Worm (Caenorhabditis elegans) whole organism, early embryonic: ENCODE measurements around the gene eol-1.

Source experiments
- B0310.2 ChIP-seq: sonication (generic microtip); optimal IDR thresholded peaks from 2 replicates; lab custom pipeline; 2016; ENCODE audit warnings: mild to moderate bottlenecking, missing genetic modification characterization, missing compliant biosample characterization
- F13C5.2 ChIP-seq: sonication (generic microtip); optimal IDR thresholded peaks from 2 replicates; lab custom pipeline; 2017; ENCODE audit warnings: mild to moderate bottlenecking, missing genetic modification characterization, inconsistent platforms, missing compliant biosample characterization
- aly-1 ChIP-seq: sonication (generic microtip); optimal IDR thresholded peaks from 2 replicates; lab custom pipeline; 2016; ENCODE audit warnings: missing genetic modification characterization, missing compliant biosample characterization
- ama-1 ChIP-seq: fragments of 150-350 bp; optimal IDR thresholded peaks from 2 replicates; lab custom pipeline; 2014
- ceh-13 ChIP-seq: fragments of 200-800 bp; sonication (Bioruptor generic); optimal IDR thresholded peaks from 2 replicates; lab custom pipeline; 2018; ENCODE audit warnings: mild to moderate bottlenecking, missing genetic modification characterization, missing compliant biosample characterization
- ceh-36 ChIP-seq: sonication (generic microtip); optimal IDR thresholded peaks from 2 replicates; lab custom pipeline; 2016; ENCODE audit warnings: missing genetic modification characterization, inconsistent platforms, missing compliant biosample characterization
- ets-7 ChIP-seq: sonication (generic microtip); optimal IDR thresholded peaks from 2 replicates; lab custom pipeline; 2016; ENCODE audit warnings: missing genotype, missing genetic modification characterization, missing compliant biosample characterization
- flt-1 ChIP-seq: fragments of 200-800 bp; sonication (Bioruptor generic); IDR thresholded peaks from 2 replicates; pipeline ENCODE4 v1.3.6; 2022; ENCODE audit warnings: missing genetic modification characterization, missing compliant biosample characterization
- hmbx-1 ChIP-seq: sonication (generic microtip); optimal IDR thresholded peaks from 2 replicates; lab custom pipeline; 2016; ENCODE audit warnings: mild to moderate bottlenecking, missing genetic modification characterization, missing compliant biosample characterization
- hmg-4 ChIP-seq: fragments of 200-800 bp; sonication (Bioruptor generic); optimal IDR thresholded peaks from 2 replicates; lab custom pipeline; 2018; ENCODE audit warnings: mild to moderate bottlenecking, missing genetic modification characterization, missing compliant biosample characterization
- hnd-1 ChIP-seq: sonication (generic microtip); optimal IDR thresholded peaks from 2 replicates; lab custom pipeline; 2016; ENCODE audit warnings: missing genetic modification characterization, missing compliant biosample characterization
- pes-1 ChIP-seq: fragments of 200-800 bp; sonication (Bioruptor generic); IDR thresholded peaks from 2 replicates; pipeline ENCODE4 v1.3.6; 2022; ENCODE audit warnings: missing genetic modification reagents, missing genetic modification characterization, missing compliant biosample characterization
- scrt-1 ChIP-seq: fragments of 200-800 bp; sonication (Bioruptor generic); IDR thresholded peaks from 2 replicates; pipeline ENCODE4 v1.3.6; 2022; ENCODE audit warnings: missing genetic modification characterization, missing compliant biosample characterization
- sea-1 ChIP-seq: fragments of 200-800 bp; sonication (Bioruptor generic); conservative IDR thresholded peaks from 2 replicates; pipeline ENCODE4 v1.3.6; 2022; ENCODE audit warnings: missing genetic modification characterization, missing compliant biosample characterization
- tbx-11 ChIP-seq: fragments of 200-800 bp; sonication (Bioruptor generic); IDR thresholded peaks from 2 replicates; pipeline ENCODE4 v1.3.6; 2022; ENCODE audit warnings: missing genetic modification characterization, missing compliant biosample characterization
- tbx-37 ChIP-seq: fragments of 200-800 bp; sonication (Bioruptor generic); conservative IDR thresholded peaks from 2 replicates; pipeline ENCODE4 v1.3.6; 2022; ENCODE audit warnings: missing genetic modification reagents, missing genetic modification characterization, missing compliant biosample characterization
- tra-4 ChIP-seq: sonication (generic microtip); optimal IDR thresholded peaks from 2 replicates; lab custom pipeline; 2017; ENCODE audit warnings: missing genetic modification characterization, missing compliant biosample characterization

Gene eol-1

ce11 chrV:13980807-13981206 lies at the start of gene eol-1:
TSS of gene eol-1 (minus strand) at chrV:13980907.
- TF ChIP-seq ceh-36 (no peak), scrt-1 (no peak), pes-1 (no peak), flt-1 (no peak), tbx-37 (no peak), tbx-11 (GFP tag; lab: Robert Waterston, UW) (no peak), aly-1 (tag; lab: Kevin White, UChicago) (no peak), ceh-13 (no peak), ama-1 (no peak), ets-7 (tag; lab: Kevin White, UChicago) (no peak), B0310.2 (tag; lab: Kevin White, UChicago) (no peak), sea-1 (GFP tag; lab: Robert Waterston, UW) (no peak), tra-4 (no peak), F13C5.2 (no peak), hmg-4 (GFP tag; lab: Kevin White, UChicago) (no peak)

- TF ChIP-seq flt-1 (no peak), tbx-11 (GFP tag; lab: Robert Waterston, UW) (0 out of 2 replicates have a peak, but pooled peaks have one; percentile 32), sea-1 (GFP tag; lab: Robert Waterston, UW) (peak; percentile 72; the same call in 1 of the 2 replicates), ets-7 (tag; lab: Kevin White, UChicago) (no peak), F13C5.2 (no peak), scrt-1 (no peak), hmg-4 (GFP tag; lab: Kevin White, UChicago) (peak; percentile 41), ceh-36 (no peak), hmbx-1 (tag; lab: Kevin White, UChicago) (no peak), ceh-13 (no peak), pes-1 (no peak), aly-1 (tag; lab: Kevin White, UChicago) (peak; percentile 36), B0310.2 (tag; lab: Kevin White, UChicago) (peak; percentile 2), hnd-1 (tag; lab: Kevin White, UChicago) (no peak), tbx-37 (no peak), ama-1 (peak; percentile 86), tra-4 (no peak)
Observed at ce11 chrV:14028256-14028743, 47.6 kb upstream of the eol-1 start.

ce11 chrV:14027384-14027783 lies 46.7 kb upstream of the eol-1 start, which contains the start of gene T08G5.3:
TSS of gene T08G5.3 (minus strand) at chrV:14027484.
- TF ChIP-seq ets-7 (tag; lab: Kevin White, UChicago) = no peak
- TF ChIP-seq hnd-1 (tag; lab: Kevin White, UChicago) = no peak
- no peak for TF ChIP-seq ceh-36
- no peak for TF ChIP-seq tra-4
- TF ChIP-seq ama-1 = no peak
- TF ChIP-seq sea-1 (GFP tag; lab: Robert Waterston, UW) = no peak
- no peak for TF ChIP-seq pes-1
- no peak for TF ChIP-seq ceh-13
- no peak for TF ChIP-seq flt-1

ce11 chrV:14026194-14026593 lies 45.5 kb upstream of the eol-1 start, which contains the start of gene T08G5.2:
TSS of gene T08G5.2 (minus strand) at chrV:14026294.
- TF ChIP-seq ama-1 (no peak), F13C5.2 (no peak), hmbx-1 (tag; lab: Kevin White, UChicago) (no peak), ceh-13 (no peak), aly-1 (tag; lab: Kevin White, UChicago) (no peak), scrt-1 (no peak), flt-1 (no peak), hnd-1 (tag; lab: Kevin White, UChicago) (no peak), tra-4 (no peak), ets-7 (tag; lab: Kevin White, UChicago) (no peak), tbx-11 (GFP tag; lab: Robert Waterston, UW) (no peak), ceh-36 (no peak), tbx-37 (no peak), pes-1 (no peak), B0310.2 (tag; lab: Kevin White, UChicago) (no peak), sea-1 (GFP tag; lab: Robert Waterston, UW) (no peak), hmg-4 (GFP tag; lab: Kevin White, UChicago) (no peak)

ce11 chrV:14023074-14023473 lies 42.4 kb upstream of the eol-1 start, which contains the start of gene T08G5.15:
TSS of gene T08G5.15 (minus strand) at chrV:14023174.
- TF ChIP-seq scrt-1 (no peak), sea-1 (GFP tag; lab: Robert Waterston, UW) (no peak)

ce11 chrV:14018640-14019039 lies 37.9 kb upstream of the eol-1 start, which contains the start of the genes mtl-2 and T08G5.1:
TSS of gene mtl-2 (minus strand) at chrV:14018673.
TSS of gene T08G5.1 (plus strand) at chrV:14018766.
- no peak for TF ChIP-seq aly-1 (tag; lab: Kevin White, UChicago)

- TF ChIP-seq sea-1 (GFP tag; lab: Robert Waterston, UW) = no peak
- no peak for TF ChIP-seq hmg-4 (GFP tag; lab: Kevin White, UChicago)
- no peak for TF ChIP-seq B0310.2 (tag; lab: Kevin White, UChicago)
- TF ChIP-seq hnd-1 (tag; lab: Kevin White, UChicago) = no peak
- TF ChIP-seq ceh-13 = no peak
- TF ChIP-seq tra-4 = no peak
- no peak for TF ChIP-seq pes-1
- no peak for TF ChIP-seq tbx-11 (GFP tag; lab: Robert Waterston, UW)
- TF ChIP-seq scrt-1 = no peak
- TF ChIP-seq flt-1 = no peak
- TF ChIP-seq tbx-37 = no peak
- TF ChIP-seq F13C5.2 = no peak
- TF ChIP-seq ceh-36 = no peak
- TF ChIP-seq ama-1 = no peak
- TF ChIP-seq aly-1 (tag; lab: Kevin White, UChicago) = no peak
- TF ChIP-seq hmbx-1 (tag; lab: Kevin White, UChicago) = no peak
Observed at ce11 chrV:14017476-14017875, 36.8 kb upstream of the eol-1 start, which contains the start of gene srh-308. TSS of gene srh-308 (minus strand) at chrV:14017576.

ce11 chrV:14014395-14014794 lies 33.7 kb upstream of the eol-1 start, which contains the start of gene end-3:
TSS of gene end-3 (plus strand) at chrV:14014695.
- TF ChIP-seq pes-1 (no peak), tbx-37 (no peak), tra-4 (no peak), tbx-11 (GFP tag; lab: Robert Waterston, UW) (no peak), ets-7 (tag; lab: Kevin White, UChicago) (no peak), ceh-13 (no peak), ama-1 (no peak), B0310.2 (tag; lab: Kevin White, UChicago) (no peak), scrt-1 (no peak), F13C5.2 (no peak), hmbx-1 (tag; lab: Kevin White, UChicago) (no peak), hmg-4 (GFP tag; lab: Kevin White, UChicago) (no peak), flt-1 (no peak), aly-1 (tag; lab: Kevin White, UChicago) (no peak), hnd-1 (tag; lab: Kevin White, UChicago) (no peak), ceh-36 (no peak), sea-1 (GFP tag; lab: Robert Waterston, UW) (no peak)
